Worm (Caenorhabditis elegans) whole organism, young adult: ENCODE results near the gene srd-33.

ENCODE experiments used
- D2030.7 ChIP-seq: fragments of 200-800 bp; sonication (Bioruptor generic); IDR thresholded peaks from 2 replicates; pipeline ENCODE4 v1.3.6; 2022; ENCODE audit warnings: missing genetic modification reagents, missing genetic modification characterization, missing compliant biosample characterization
- F23B12.7 ChIP-seq: sonication (generic microtip); optimal IDR thresholded peaks from 2 replicates; lab custom pipeline; 2017; ENCODE audit warnings: missing genetic modification characterization, mild to moderate bottlenecking, missing compliant biosample characterization, antibody characterized with exemption, moderate library complexity; ENCODE audit not compliant: insufficient read depth
- F37B4.10 ChIP-seq: fragments of 200-800 bp; sonication (Bioruptor generic); IDR thresholded peaks from 2 replicates; pipeline ENCODE4 v1.3.6; 2022; ENCODE audit warnings: missing genetic modification characterization, missing compliant biosample characterization
- F49E8.2 ChIP-seq: sonication (generic microtip); optimal IDR thresholded peaks from 3 replicates; lab custom pipeline; 2017; ENCODE audit warnings: missing genetic modification characterization, mild to moderate bottlenecking, missing compliant biosample characterization, antibody characterized with exemption, moderate library complexity; ENCODE audit not compliant: insufficient read depth
- F52B5.7 ChIP-seq: sonication (generic microtip); optimal IDR thresholded peaks from 2 replicates; lab custom pipeline; 2016; ENCODE audit warnings: mild to moderate bottlenecking, missing genetic modification characterization, missing compliant biosample characterization
- F55B11.4 ChIP-seq: sonication (generic microtip); optimal IDR thresholded peaks from 2 replicates; lab custom pipeline; 2016; ENCODE audit warnings: missing compliant biosample characterization, missing genetic modification characterization, borderline replicate concordance; ENCODE audit not compliant: insufficient read depth
- F57C9.4 ChIP-seq: sonication (generic microtip); optimal IDR thresholded peaks from 2 replicates; lab custom pipeline; 2017; ENCODE audit warnings: mild to moderate bottlenecking, missing genetic modification characterization, missing compliant biosample characterization
- K11D2.4 ChIP-seq: fragments of 200-800 bp; sonication (Bioruptor generic); IDR thresholded peaks from 2 replicates; pipeline ENCODE4 v1.3.6; 2022; ENCODE audit warnings: missing genetic modification reagents, missing genetic modification characterization, missing compliant biosample characterization
- K12H6.12 ChIP-seq: fragments of 200-800 bp; sonication (Bioruptor generic); optimal IDR thresholded peaks from 2 replicates; lab custom pipeline; 2018; ENCODE audit warnings: mild to moderate bottlenecking, missing genetic modification characterization, missing compliant biosample characterization
- Y53F4B.3 ChIP-seq: fragments of 200-800 bp; sonication (Bioruptor generic); IDR thresholded peaks from 2 replicates; pipeline ENCODE4 v1.3.6; 2022; ENCODE audit warnings: missing genetic modification reagents, missing genetic modification characterization, missing compliant biosample characterization
- Y56A3A.18 ChIP-seq: fragments of 200-800 bp; sonication (Bioruptor generic); IDR thresholded peaks from 2 replicates; pipeline ENCODE4 v1.3.6; 2022; ENCODE audit warnings: missing genetic modification reagents, missing genetic modification characterization, missing compliant biosample characterization
- Y95B8A.8 ChIP-seq: fragments of 200-800 bp; sonication (Bioruptor generic); IDR thresholded peaks from 2 replicates; pipeline ENCODE4 v1.3.6; 2022; ENCODE audit warnings: missing genetic modification reagents, missing genetic modification characterization, missing compliant biosample characterization
- akir-1 ChIP-seq: fragments of 200-800 bp; sonication (Bioruptor generic); optimal IDR thresholded peaks from 2 replicates; lab custom pipeline; 2018; ENCODE audit warnings: mild to moderate bottlenecking, missing genetic modification characterization, moderate library complexity, missing compliant biosample characterization
- ama-1 ChIP-seq, 3 experiments: fragments of 150-350 bp in 1 of 3; sonication (generic microtip) in 2 of 3; optimal IDR thresholded peaks; 2 replicates each; lab custom pipeline; 2014 to 2018; ENCODE audit warnings: missing biosample characterization in 2 of 3, missing genetic modification characterization in 2 of 3, missing genetic modification reagents in 2 of 3
- aptf-3 ChIP-seq: fragments of 200-800 bp; sonication (Bioruptor generic); IDR thresholded peaks from 2 replicates; pipeline ENCODE4 v1.3.6; 2022; ENCODE audit warnings: missing genetic modification characterization, missing compliant biosample characterization
- athp-1 ChIP-seq: sonication (generic microtip); optimal IDR thresholded peaks from 2 replicates; lab custom pipeline; 2017; ENCODE audit warnings: mild to moderate bottlenecking, missing genetic modification characterization, missing compliant biosample characterization
- attf-5 ChIP-seq: fragments of 200-800 bp; sonication (Bioruptor generic); optimal IDR thresholded peaks from 2 replicates; lab custom pipeline; 2018; ENCODE audit warnings: mild to moderate bottlenecking, missing genetic modification characterization, missing compliant biosample characterization
- bed-1 ChIP-seq: fragments of 200-800 bp; sonication (Bioruptor generic); IDR thresholded peaks from 2 replicates; pipeline ENCODE4 v1.3.6; 2022; ENCODE audit warnings: missing genetic modification reagents, missing genetic modification characterization, missing compliant biosample characterization
- ccch-3 ChIP-seq: fragments of 200-800 bp; sonication (Bioruptor generic); optimal IDR thresholded peaks from 2 replicates; lab custom pipeline; 2018; ENCODE audit warnings: mild to moderate bottlenecking, missing genetic modification characterization, missing compliant biosample characterization
- cebp-1 ChIP-seq, 2 experiments: fragments of 200-800 bp in 1 of 2; sonication (Bioruptor generic) in 1 of 2; sonication (generic microtip) in 1 of 2; IDR thresholded peaks in 1 of 2; optimal IDR thresholded peaks in 1 of 2; 2 replicates each; pipeline versions ENCODE4 v1.3.6 to Lab custom; 2017 to 2022; ENCODE audit warnings: missing compliant biosample characterization in 2 of 2, missing genetic modification characterization in 2 of 2, mild to moderate bottlenecking in 1 of 2, missing genetic modification reagents in 1 of 2, moderate library complexity in 1 of 2
- ceh-58 ChIP-seq: fragments of 200-800 bp; sonication (Bioruptor generic); IDR thresholded peaks from 2 replicates; pipeline ENCODE4 v1.3.6; 2022; ENCODE audit warnings: missing genetic modification characterization, missing compliant biosample characterization
- ceh-79 ChIP-seq: sonication (generic microtip); optimal IDR thresholded peaks from 2 replicates; lab custom pipeline; 2017; ENCODE audit warnings: mild to moderate bottlenecking, missing genetic modification characterization, missing compliant biosample characterization
- chd-7 ChIP-seq: sonication (generic microtip); optimal IDR thresholded peaks from 2 replicates; lab custom pipeline; 2016; ENCODE audit warnings: mild to moderate bottlenecking, missing genetic modification characterization, moderate library complexity, missing compliant biosample characterization
- dpl-1 ChIP-seq: fragments of 150-350 bp; optimal IDR thresholded peaks from 2 replicates; lab custom pipeline; 2014; ENCODE audit warnings: missing biosample characterization, missing genetic modification reagents, missing genetic modification characterization
- fkh-3 ChIP-seq: sonication (generic microtip); optimal IDR thresholded peaks from 2 replicates; lab custom pipeline; 2016; ENCODE audit warnings: mild to moderate bottlenecking, missing genetic modification characterization, missing compliant biosample characterization
- hrde-1 ChIP-seq: sonication (generic microtip); optimal IDR thresholded peaks from 2 replicates; lab custom pipeline; 2016; ENCODE audit warnings: missing genetic modification characterization, mild to moderate bottlenecking, missing compliant biosample characterization, moderate library complexity, missing genotype, missing genetic modification reagents, borderline replicate concordance
- lin-35 ChIP-seq, 3 experiments: fragments of 150-350 bp in 2 of 3; sonication (generic microtip) in 1 of 3; optimal IDR thresholded peaks; 2 replicates each; lab custom pipeline; 2014 to 2018; ENCODE audit warnings: missing biosample characterization in 3 of 3, missing genetic modification characterization in 3 of 3, missing genetic modification reagents in 3 of 3
- lsl-1 ChIP-seq: fragments of 200-800 bp; sonication (Bioruptor generic); optimal IDR thresholded peaks from 2 replicates; lab custom pipeline; 2018; ENCODE audit warnings: mild to moderate bottlenecking, missing genetic modification characterization, moderate library complexity, missing compliant biosample characterization
- madf-10 ChIP-seq: sonication (generic microtip); optimal IDR thresholded peaks from 2 replicates; lab custom pipeline; 2016; ENCODE audit warnings: mild to moderate bottlenecking, missing genetic modification characterization, missing compliant biosample characterization
- mcd-1 ChIP-seq: fragments of 200-800 bp; sonication (Bioruptor generic); IDR thresholded peaks from 2 replicates; pipeline ENCODE4 v1.3.6; 2022; ENCODE audit warnings: missing genetic modification reagents, missing genetic modification characterization, missing compliant biosample characterization
- mes-4 ChIP-seq: sonication (generic microtip); optimal IDR thresholded peaks from 2 replicates; lab custom pipeline; 2016; ENCODE audit warnings: missing genotype, missing genetic modification characterization, missing compliant biosample characterization
- nfya-2 ChIP-seq: fragments of 200-800 bp; sonication (Bioruptor generic); IDR thresholded peaks from 2 replicates; pipeline ENCODE4 v1.3.6; 2022; ENCODE audit warnings: missing genetic modification reagents, missing genetic modification characterization, missing compliant biosample characterization
- nhr-179 ChIP-seq: sonication (generic microtip); optimal IDR thresholded peaks from 2 replicates; lab custom pipeline; 2016; ENCODE audit warnings: mild to moderate bottlenecking, missing genetic modification characterization, missing compliant biosample characterization
- nhr-27 ChIP-seq: fragments of 200-800 bp; sonication (Bioruptor generic); optimal IDR thresholded peaks from 2 replicates; lab custom pipeline; 2018; ENCODE audit warnings: mild to moderate bottlenecking, missing genetic modification characterization, moderate library complexity, missing compliant biosample characterization
- nhr-80 ChIP-seq: sonication (generic microtip); optimal IDR thresholded peaks from 2 replicates; lab custom pipeline; 2016; ENCODE audit warnings: missing genetic modification characterization, missing compliant biosample characterization
- pha-4 ChIP-seq: fragments of 150-350 bp; sonication (generic microtip); optimal IDR thresholded peaks from 2 replicates; lab custom pipeline; 2014; ENCODE audit warnings: missing biosample characterization, missing genetic modification reagents, missing genetic modification characterization
- rpc-1 ChIP-seq, 2 experiments: fragments of 150-350 bp in 1 of 2; sonication (generic microtip) in 1 of 2; optimal IDR thresholded peaks; 2 replicates each; lab custom pipeline; 2014 to 2018; ENCODE audit warnings: missing biosample characterization in 1 of 2, missing genetic modification characterization in 1 of 2, missing genetic modification reagents in 1 of 2, missing genotype in 1 of 2
- snpc-1.1 ChIP-seq: sonication (generic microtip); optimal IDR thresholded peaks from 2 replicates; lab custom pipeline; 2017; ENCODE audit warnings: missing genetic modification characterization, mild to moderate bottlenecking, missing compliant biosample characterization, antibody characterized with exemption, moderate library complexity, missing genotype, missing genetic modification reagents; ENCODE audit not compliant: insufficient read depth
- snpc-1.3 ChIP-seq: sonication (generic microtip); optimal IDR thresholded peaks from 2 replicates; lab custom pipeline; 2017; ENCODE audit warnings: missing genetic modification characterization, mild to moderate bottlenecking, missing compliant biosample characterization, antibody characterized with exemption, moderate library complexity, missing genotype, missing genetic modification reagents; ENCODE audit not compliant: insufficient read depth
- tbp1 ChIP-seq: fragments of 200-800 bp; sonication (Bioruptor generic); optimal IDR thresholded peaks from 2 replicates; lab custom pipeline; 2018; ENCODE audit warnings: mild to moderate bottlenecking, missing genetic modification characterization, missing compliant biosample characterization
- unc-130 ChIP-seq: sonication (generic microtip); optimal IDR thresholded peaks from 2 replicates; lab custom pipeline; 2016; ENCODE audit warnings: missing genetic modification reagents, missing genetic modification characterization, missing compliant biosample characterization

srd-33 gene

DNA sequence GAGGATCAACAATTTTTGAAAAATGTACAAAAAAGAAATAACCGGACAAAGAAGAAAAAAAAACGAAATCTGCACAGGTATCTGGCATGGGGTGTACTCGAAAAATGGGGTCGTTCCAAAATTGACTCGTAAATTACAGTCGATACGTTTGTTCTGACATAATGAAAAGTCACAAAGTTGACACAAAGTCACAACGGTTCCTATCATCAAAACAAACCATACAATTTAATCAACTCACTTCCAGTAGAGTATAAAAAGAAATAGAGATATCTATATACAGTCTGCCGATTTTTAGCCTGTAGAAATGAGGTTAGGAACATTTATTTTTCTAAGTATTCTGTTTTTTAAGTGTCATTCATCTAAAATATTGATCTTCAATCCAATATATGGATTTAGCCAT lies 12.4 kb downstream of the srd-33 start, which contains the start of gene T19H12.12:
Gene T19H12.12 (plus strand): TSS at position 301 of the 400 bp plus-strand sequence.
- TF ChIP-seq attf-5 (GFP tag; lab: Kevin White, UChicago) (no peak), aptf-3 (no peak), lsl-1 (GFP tag; lab: Kevin White, UChicago) (no peak), ccch-3 (GFP tag; lab: Kevin White, UChicago) (no peak), nhr-179 (tag; lab: Kevin White, UChicago) (no peak), F57C9.4 (tag; lab: Kevin White, UChicago) (no peak), F37B4.10 (GFP tag; lab: Robert Waterston, UW) (no peak), lin-35 (GFP tag; optimal IDR thresholded peaks at IDR 0.05; lab: Kevin White, UChicago) (no peak), unc-130 (GFP tag; lab: Kevin White, UChicago) (no peak), tbp1 (GFP tag; lab: Kevin White, UChicago) (no peak), F23B12.7 (tag; lab: Kevin White, UChicago) (no peak), madf-10 (no peak), nhr-27 (tag; lab: Kevin White, UChicago) (no peak), dpl-1 (no peak), K11D2.4 (GFP tag; lab: Robert Waterston, UW) (no peak), F49E8.2 (tag; lab: Kevin White, UChicago) (no peak), cebp-1 (GFP tag; IDR thresholded peaks at IDR 0.05; lab: Robert Waterston, UW) (no peak), cebp-1 (tag; optimal IDR thresholded peaks at IDR 0.05; lab: Kevin White, UChicago) (no peak)

DNA sequence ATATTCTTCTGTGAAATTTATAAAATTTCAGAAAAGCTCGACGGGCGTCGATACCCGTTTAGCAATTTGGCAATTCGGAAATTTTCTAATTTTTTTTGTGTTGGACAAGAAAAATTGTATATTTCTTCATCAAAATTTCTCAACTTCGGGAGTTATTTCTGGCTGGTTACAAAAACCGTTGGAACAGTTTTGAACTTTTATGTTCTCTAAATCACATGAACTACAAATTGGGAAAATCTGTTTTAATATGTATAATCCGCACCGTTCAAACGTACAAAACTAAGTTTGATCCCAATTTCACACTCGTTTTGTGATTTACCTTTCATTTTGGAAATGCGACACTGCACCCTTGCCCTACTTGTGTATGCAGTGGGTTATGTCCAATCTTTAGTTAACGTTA lies 13.3 kb downstream of the srd-33 start, which contains the start of gene T19H12.3:
Gene T19H12.3 (plus strand): TSS at position 301 of the 400 bp plus-strand sequence.
- TF ChIP-seq Y53F4B.3 (GFP tag; lab: Robert Waterston, UW) = no peak
- no peak for TF ChIP-seq unc-130 (GFP tag; lab: Kevin White, UChicago)
- no peak for TF ChIP-seq athp-1 (tag; lab: Kevin White, UChicago)
- TF ChIP-seq D2030.7 = no peak
- TF ChIP-seq hrde-1 (tag; lab: Kevin White, UChicago) = no peak
- no peak for TF ChIP-seq ceh-79 (tag; lab: Kevin White, UChicago)
- TF ChIP-seq tbp1 (GFP tag; lab: Kevin White, UChicago) = no peak
- no peak for TF ChIP-seq K12H6.12

DNA sequence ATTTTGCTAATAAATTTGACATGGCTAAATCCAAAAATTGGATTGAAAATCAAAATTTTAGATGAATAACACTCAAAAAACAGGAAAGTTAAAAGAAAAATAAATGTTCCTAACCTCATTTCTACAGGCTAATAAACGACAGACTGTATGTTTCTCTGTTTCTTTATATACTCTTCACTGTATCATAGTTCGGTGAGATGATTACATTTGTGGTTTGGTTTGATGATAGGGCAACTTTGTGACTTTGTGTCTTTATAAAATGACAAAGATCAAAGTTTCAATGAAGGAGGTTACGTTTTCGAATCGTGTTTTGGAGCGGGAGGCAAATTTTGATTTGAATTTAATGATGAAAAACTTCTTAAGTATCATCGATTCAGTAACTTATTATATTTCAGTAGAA lies 17.4 kb downstream of the srd-33 start, which contains the start of gene ugt-12:
Gene ugt-12 (minus strand): TSS at position 153 of the 400 bp plus-strand sequence.
- TF ChIP-seq nhr-80 (tag; lab: Kevin White, UChicago) (peak; percentile 71), rpc-1 (optimal IDR thresholded peaks at IDR 0.05; lab: Kevin White, UChicago) (no peak), rpc-1 (tag; optimal IDR thresholded peaks at IDR 0.05; lab: Kevin White, UChicago) (no peak)

DNA sequence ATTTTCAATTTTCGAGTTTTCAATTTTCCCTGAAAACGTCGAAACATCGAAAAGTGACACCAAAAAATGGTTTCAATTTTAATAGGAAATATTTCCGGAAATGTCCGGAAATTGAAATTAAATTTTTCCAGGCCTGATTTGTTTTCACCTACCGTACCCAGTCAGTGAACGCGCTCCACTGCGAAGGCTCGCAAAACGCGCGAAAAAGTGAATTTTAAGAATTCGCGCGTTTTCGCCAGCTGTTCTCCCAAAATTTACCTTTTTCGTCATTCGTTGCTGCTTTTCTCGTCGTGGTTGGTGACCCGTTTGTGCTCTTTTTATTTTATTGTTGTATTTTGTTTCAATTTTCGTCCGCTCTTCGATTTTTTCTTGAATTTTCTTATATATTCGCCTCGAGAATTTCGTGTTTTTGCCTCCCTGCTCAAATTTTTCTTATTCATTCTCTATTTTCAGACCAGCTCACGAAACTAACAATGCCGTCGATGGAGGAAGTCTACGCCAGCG lies 17.9 kb downstream of the srd-33 start, which contains the start of gene T19H12.2:
Gene T19H12.2 (plus strand): TSS at position 454 of the 504 bp plus-strand sequence.
- peak; percentile 97 for TF ChIP-seq mcd-1 (GFP tag; lab: Robert Waterston, UW)
- TF ChIP-seq nhr-179 (tag; lab: Kevin White, UChicago) = no peak
- TF ChIP-seq snpc-1.1 (tag; lab: Kevin White, UChicago) = peak; percentile 74
- peak; percentile 83 for TF ChIP-seq unc-130 (GFP tag; lab: Kevin White, UChicago)
- TF ChIP-seq mes-4 (tag; lab: Kevin White, UChicago) = no peak
- peak; percentile 93 for TF ChIP-seq Y95B8A.8
- no peak for TF ChIP-seq ceh-58 (GFP tag; lab: Robert Waterston, UW)
- no peak for TF ChIP-seq nhr-27 (tag; lab: Kevin White, UChicago)
- no peak for TF ChIP-seq fkh-3
- no peak for TF ChIP-seq pha-4
- TF ChIP-seq chd-7 (tag; lab: Kevin White, UChicago) = no peak
- no peak for TF ChIP-seq bed-1 (GFP tag; lab: Robert Waterston, UW)
- no peak for TF ChIP-seq Y56A3A.18 (GFP tag; lab: Robert Waterston, UW)
- TF ChIP-seq nfya-2 (GFP tag; lab: Robert Waterston, UW) = no peak
- TF ChIP-seq ama-1 (optimal IDR thresholded peaks at IDR 0.05; lab: Kevin White, UChicago) = no peak
- TF ChIP-seq ama-1 (GFP tag; optimal IDR thresholded peaks at IDR 0.05; lab: Kevin White, UChicago) = no peak
- TF ChIP-seq F55B11.4 = no peak
- no peak for TF ChIP-seq akir-1 (GFP tag; lab: Kevin White, UChicago)
- TF ChIP-seq snpc-1.3 = peak; percentile 86
- no peak for TF ChIP-seq ccch-3 (GFP tag; lab: Kevin White, UChicago)
- TF ChIP-seq F52B5.7 (tag; lab: Kevin White, UChicago) = no peak
